Comparison of ENCODE assay signal across 5 worm cellular contexts in genomic region chrIII:10989491-10990032, ce11.
TF ChIP-seq lines count a peak whose summit lies in the region.

No protein-coding gene starts in this region.

TF ChIP-seq in whole organism, L1 larva, 84 proteins besides CTCF, POLR2A, EP300 and RAD21 (continues in another document):
- TF ChIP-seq nhr-28 (tag; optimal IDR thresholded peaks at IDR 0.05; lab: Kevin White, UChicago) (no peak), nhr-71 (tag; optimal IDR thresholded peaks at IDR 0.05; lab: Kevin White, UChicago) (peak; percentile 98), ceh-8 (GFP tag; optimal IDR thresholded peaks at IDR 0.05; lab: Kevin White, UChicago) (peak; percentile 97), mab-9 (GFP tag; IDR thresholded peaks at IDR 0.05; lab: Robert Waterston, UW) (peak; percentile 96), lin-15B (tag; optimal IDR thresholded peaks at IDR 0.05; lab: Kevin White, UChicago) (peak; percentile 53), aly-2 (tag; optimal IDR thresholded peaks at IDR 0.05; lab: Kevin White, UChicago) (peak; percentile 98), nhr-77 (tag; optimal IDR thresholded peaks at IDR 0.05; lab: Kevin White, UChicago) (peak; percentile 95), mep-1 (tag; optimal IDR thresholded peaks at IDR 0.05; lab: Kevin White, UChicago) (peak; percentile 98), egl-27 (tag; optimal IDR thresholded peaks at IDR 0.05; lab: Kevin White, UChicago) (peak; percentile 79 to 85), unc-30 (tag; optimal IDR thresholded peaks at IDR 0.05; lab: Kevin White, UChicago) (peak; percentile 45), rnt-1 (tag; optimal IDR thresholded peaks at IDR 0.05; lab: Kevin White, UChicago) (peak; percentile 96), blmp-1 (tag; optimal IDR thresholded peaks at IDR 0.05; lab: Kevin White, UChicago) (peak; percentile 83), mef-2 (tag; optimal IDR thresholded peaks at IDR 0.05; lab: Kevin White, UChicago) (peak; percentile 88), sptf-1 (tag; optimal IDR thresholded peaks at IDR 0.05; lab: Kevin White, UChicago) (no peak), hlh-4 (tag; optimal IDR thresholded peaks at IDR 0.05; lab: Kevin White, UChicago) (peak; percentile 30), ceh-90 (tag; optimal IDR thresholded peaks at IDR 0.05; lab: Kevin White, UChicago) (peak; percentile 68), zag-1 (tag; optimal IDR thresholded peaks at IDR 0.05; lab: Kevin White, UChicago) (peak; percentile 79), pag-3 (tag; optimal IDR thresholded peaks at IDR 0.05; lab: Kevin White, UChicago; ENCODE audit: borderline replicate concordance, insufficient read depth) (peak; percentile 75)

TF ChIP-seq in whole organism, L3 larva, 47 proteins besides CTCF, POLR2A, EP300 and RAD21 (continues in another document):
- TF ChIP-seq ztf-11 (tag; optimal IDR thresholded peaks at IDR 0.05; lab: Kevin White, UChicago) (peak; percentile 43), lsy-12 (tag; optimal IDR thresholded peaks at IDR 0.05; lab: Kevin White, UChicago) (peak; percentile 96), unc-62 (GFP tag; optimal IDR thresholded peaks at IDR 0.05; lab: Kevin White, UChicago) (peak; percentile 76), egl-5 (tag; optimal IDR thresholded peaks at IDR 0.05; lab: Kevin White, UChicago) (peak; percentile 93), elt-1 (tag; optimal IDR thresholded peaks at IDR 0.05; lab: Kevin White, UChicago) (peak; percentile 40), snpc-4 (tag; optimal IDR thresholded peaks at IDR 0.05; lab: Kevin White, UChicago) (peak; percentile 100), skn-1 (tag; optimal IDR thresholded peaks at IDR 0.05; lab: Kevin White, UChicago) (peak; percentile 58), fkh-2 (tag; optimal IDR thresholded peaks at IDR 0.05; lab: Kevin White, UChicago) (peak; percentile 14), nfya-1 (tag; optimal IDR thresholded peaks at IDR 0.05; lab: Kevin White, UChicago; ENCODE audit: insufficient read depth) (peak; percentile 96), nhr-25 (tag; optimal IDR thresholded peaks at IDR 0.05; lab: Kevin White, UChicago) (peak; percentile 95), ceh-82 (tag; optimal IDR thresholded peaks at IDR 0.05; lab: Kevin White, UChicago) (peak; percentile 96), nhr-11 (tag; optimal IDR thresholded peaks at IDR 0.05; lab: Kevin White, UChicago) (peak; percentile 26), zag-1 (tag; optimal IDR thresholded peaks at IDR 0.05; lab: Kevin White, UChicago) (peak; percentile 67), ZK546.5 (tag; optimal IDR thresholded peaks at IDR 0.05; lab: Kevin White, UChicago) (no peak), pqm-1 (tag; optimal IDR thresholded peaks at IDR 0.05; lab: Kevin White, UChicago) (peak; percentile 37), nhr-43 (tag; optimal IDR thresholded peaks at IDR 0.05; lab: Kevin White, UChicago; ENCODE audit: poor library complexity, severe bottlenecking) (peak; percentile 96), aly-2 (tag; optimal IDR thresholded peaks at IDR 0.05; lab: Kevin White, UChicago) (peak; percentile 88), fos-1 (tag; optimal IDR thresholded peaks at IDR 0.05; lab: Kevin White, UChicago) (peak; percentile 80)

TF ChIP-seq in whole organism, early embryonic, 17 proteins besides CTCF, POLR2A, EP300 and RAD21:
- TF ChIP-seq hnd-1 (tag; optimal IDR thresholded peaks at IDR 0.05; lab: Kevin White, UChicago) (peak; percentile 82), flt-1 (GFP tag; IDR thresholded peaks at IDR 0.05; lab: Robert Waterston, UW) (peak; percentile 86), ceh-13 (GFP tag; optimal IDR thresholded peaks at IDR 0.05; lab: Kevin White, UChicago) (peak; percentile 87), B0310.2 (tag; optimal IDR thresholded peaks at IDR 0.05; lab: Kevin White, UChicago) (peak; percentile 94), pes-1 (GFP tag; IDR thresholded peaks at IDR 0.05; lab: Robert Waterston, UW) (peak; percentile 93), hmbx-1 (tag; optimal IDR thresholded peaks at IDR 0.05; lab: Kevin White, UChicago) (peak; percentile 84), ets-7 (tag; optimal IDR thresholded peaks at IDR 0.05; lab: Kevin White, UChicago) (peak; percentile 84), ceh-36 (tag; optimal IDR thresholded peaks at IDR 0.05; lab: Kevin White, UChicago) (peak; percentile 93), ama-1 (optimal IDR thresholded peaks at IDR 0.05; lab: Kevin White, UChicago) (no peak), sea-1 (GFP tag; conservative IDR thresholded peaks at IDR 0.05; lab: Robert Waterston, UW) (peak; percentile 95), F13C5.2 (tag; optimal IDR thresholded peaks at IDR 0.05; lab: Kevin White, UChicago) (peak; percentile 97), aly-1 (tag; optimal IDR thresholded peaks at IDR 0.05; lab: Kevin White, UChicago) (peak; percentile 96), tra-4 (tag; optimal IDR thresholded peaks at IDR 0.05; lab: Kevin White, UChicago) (peak; percentile 90), tbx-11 (GFP tag; IDR thresholded peaks at IDR 0.05; lab: Robert Waterston, UW) (peak; percentile 94), scrt-1 (GFP tag; IDR thresholded peaks at IDR 0.05; lab: Robert Waterston, UW) (peak; percentile 96), tbx-37 (GFP tag; conservative IDR thresholded peaks at IDR 0.05; lab: Robert Waterston, UW) (peak; percentile 89), hmg-4 (GFP tag; optimal IDR thresholded peaks at IDR 0.05; lab: Kevin White, UChicago) (peak; percentile 99)
TF ChIP-seq in whole organism, early embryonic: peak in this region for 16.

TF ChIP-seq in whole organism, midembryonic, 9 proteins besides CTCF, POLR2A, EP300 and RAD21:
- peak; percentile 94 for TF ChIP-seq tab-1 (GFP tag; IDR thresholded peaks at IDR 0.05; lab: Robert Waterston, UW)
- peak; percentile 96 for TF ChIP-seq klf-2 (GFP tag; conservative IDR thresholded peaks at IDR 0.05; lab: Robert Waterston, UW)
- TF ChIP-seq cog-1 (tag; optimal IDR thresholded peaks at IDR 0.05; lab: Kevin White, UChicago) = peak; percentile 96
- peak; percentile 66 for TF ChIP-seq med-1 (GFP tag; optimal IDR thresholded peaks at IDR 0.05; lab: Kevin White, UChicago; ENCODE audit: insufficient read depth)
- peak; percentile 93 for TF ChIP-seq ztf-29 (GFP tag; IDR thresholded peaks at IDR 0.05; lab: Robert Waterston, UW)
- peak; percentile 96 for TF ChIP-seq flt-1 (GFP tag; IDR thresholded peaks at IDR 0.05; lab: Robert Waterston, UW)
- peak; percentile 92 for TF ChIP-seq T22C8.4 (GFP tag; IDR thresholded peaks at IDR 0.05; lab: Robert Waterston, UW)
- TF ChIP-seq ztf-23 (GFP tag; IDR thresholded peaks at IDR 0.05; lab: Robert Waterston, UW) = peak; percentile 97
- peak; percentile 91 for TF ChIP-seq ref-1 (GFP tag; conservative IDR thresholded peaks at IDR 0.05; lab: Robert Waterston, UW)

TF ChIP-seq in whole organism, young adult, 124 proteins besides CTCF, POLR2A, EP300 and RAD21 (continues in another document):
- TF ChIP-seq nhr-90 (tag; optimal IDR thresholded peaks at IDR 0.05; lab: Kevin White, UChicago) (peak; percentile 94), sea-2 (GFP tag; IDR thresholded peaks at IDR 0.05; lab: Robert Waterston, UW) (peak; percentile 94), pha-4 (tag; optimal IDR thresholded peaks at IDR 0.05; lab: Kevin White, UChicago) (no peak), bed-1 (GFP tag; IDR thresholded peaks at IDR 0.05; lab: Robert Waterston, UW) (no peak), hlh-12 (tag; optimal IDR thresholded peaks at IDR 0.05; lab: Kevin White, UChicago) (peak; percentile 91), atf-7 (tag; optimal IDR thresholded peaks at IDR 0.05; lab: Kevin White, UChicago) (peak; percentile 96), F55B11.4 (tag; optimal IDR thresholded peaks at IDR 0.05; lab: Kevin White, UChicago; ENCODE audit: borderline replicate concordance, insufficient read depth) (peak; percentile 28), snpc-1.3 (tag; optimal IDR thresholded peaks at IDR 0.05; lab: Kevin White, UChicago; ENCODE audit: insufficient read depth) (peak; percentile 94), unc-130 (GFP tag; optimal IDR thresholded peaks at IDR 0.05; lab: Kevin White, UChicago) (peak; percentile 85), mel-28 (tag; optimal IDR thresholded peaks at IDR 0.05; lab: Kevin White, UChicago; ENCODE audit: borderline replicate concordance) (peak; percentile 90), attf-3 (GFP tag; conservative IDR thresholded peaks at IDR 0.05; lab: Robert Waterston, UW) (peak; percentile 67), Y53F4B.3 (GFP tag; IDR thresholded peaks at IDR 0.05; lab: Robert Waterston, UW) (peak; percentile 48; the same call in 1 of the 2 replicates), lsl-1 (GFP tag; optimal IDR thresholded peaks at IDR 0.05; lab: Kevin White, UChicago) (peak; percentile 70), Y67H2A.10 (GFP tag; conservative IDR thresholded peaks at IDR 0.05; lab: Robert Waterston, UW) (peak; percentile 62; the same call in 1 of the 2 replicates), ccch-3 (GFP tag; optimal IDR thresholded peaks at IDR 0.05; lab: Kevin White, UChicago) (peak; percentile 82), lag-1 (GFP tag; IDR thresholded peaks at IDR 0.05; lab: Robert Waterston, UW) (peak; percentile 88), bed-2 (GFP tag; IDR thresholded peaks at IDR 0.05; lab: Robert Waterston, UW) (peak; percentile 72), ets-4 (GFP tag; optimal IDR thresholded peaks at IDR 0.05; lab: Kevin White, UChicago) (peak; percentile 90), ceh-40 (GFP tag; IDR thresholded peaks at IDR 0.05; lab: Robert Waterston, UW) (peak; percentile 81; the same call in 1 of the 2 replicates), ceh-79 (tag; optimal IDR thresholded peaks at IDR 0.05; lab: Kevin White, UChicago) (peak; percentile 96), nhr-120 (GFP tag; IDR thresholded peaks at IDR 0.05; lab: Robert Waterston, UW) (peak; percentile 90), rcor-1 (GFP tag; IDR thresholded peaks at IDR 0.05; lab: Robert Waterston, UW) (peak; percentile 95), madf-8 (GFP tag; conservative IDR thresholded peaks at IDR 0.05; lab: Robert Waterston, UW) (peak; percentile 60), ztf-22 (GFP tag; optimal IDR thresholded peaks at IDR 0.05; lab: Kevin White, UChicago) (peak; percentile 91), repo-1 (tag; optimal IDR thresholded peaks at IDR 0.05; lab: Kevin White, UChicago) (peak; percentile 97), attf-5 (GFP tag; optimal IDR thresholded peaks at IDR 0.05; lab: Kevin White, UChicago) (peak; percentile 93), zfh-2 (GFP tag; conservative IDR thresholded peaks at IDR 0.05; lab: Robert Waterston, UW) (peak; percentile 94), ceh-58 (GFP tag; IDR thresholded peaks at IDR 0.05; lab: Robert Waterston, UW) (peak; percentile 86), zim-3 (tag; optimal IDR thresholded peaks at IDR 0.05; lab: Kevin White, UChicago) (peak; percentile 98), madf-6 (GFP tag; IDR thresholded peaks at IDR 0.05; lab: Robert Waterston, UW) (peak; percentile 86), snpc-1.1 (tag; optimal IDR thresholded peaks at IDR 0.05; lab: Kevin White, UChicago; ENCODE audit: insufficient read depth) (peak; percentile 97), Y95B8A.8 (GFP tag; IDR thresholded peaks at IDR 0.05; lab: Robert Waterston, UW) (peak; percentile 84), ztf-3 (GFP tag; optimal IDR thresholded peaks at IDR 0.05; lab: Kevin White, UChicago) (peak; percentile 91), tbp1 (GFP tag; optimal IDR thresholded peaks at IDR 0.05; lab: Kevin White, UChicago) (peak; percentile 90)

Comparison
In these comparisons a context has a peak if more than half of its experiments do, and no peak if none do; other contexts are left out.
1. Of the 8 proteins assayed by ChIP-seq in both whole organism, young adult and whole organism, L1 larva: peak only in whole organism, young adult: none; only in whole organism, L1 larva: efl-1 and unc-62; in both: ama-1, dpl-1, lin-35, nhr-90, snpc-4 and unc-130; in neither: 0.